Fruit fly (Drosophila melanogaster): Measurements from ENCODE around the gene CG3792.

CG3792 gene

dm6 chr2L:4976988-4977551, at the start of gene CG3792, which contains the start of gene Gmd:
Gene CG3792 (plus strand): TSS chr2L:4977312.
Gene Gmd (minus strand): TSS chr2L:4977023.
- no peak for TF ChIP-seq CG8478 (optimal IDR thresholded peaks at IDR 0.05)
- TF ChIP-seq CTCF (optimal IDR thresholded peaks at IDR 0.05), result no peak

dm6 chr2L:4928340-4928739, 48.8 kb upstream of the CG3792 start:
- TF ChIP-seq CG8478 (optimal IDR thresholded peaks at IDR 0.05) (no peak), CTCF (optimal IDR thresholded peaks at IDR 0.05) (no peak)

dm6 chr2L:4930541-4930940, 46.6 kb upstream of the CG3792 start:
- no peak for TF ChIP-seq CG8478 (optimal IDR thresholded peaks at IDR 0.05)
- TF ChIP-seq CTCF (optimal IDR thresholded peaks at IDR 0.05), result no peak

dm6 chr2L:4932284-4932683, 44.8 kb upstream of the CG3792 start, which contains the start of gene hoe1:
Gene hoe1 (minus strand): TSS chr2L:4932384.
- TF ChIP-seq CTCF (optimal IDR thresholded peaks at IDR 0.05), result no peak
- no peak for TF ChIP-seq CG8478 (optimal IDR thresholded peaks at IDR 0.05)

- TF ChIP-seq CG8478 (optimal IDR thresholded peaks at IDR 0.05) (no peak), CTCF (optimal IDR thresholded peaks at IDR 0.05) (no peak)
Observed at dm6 chr2L:4936325-4936869, 40.7 kb upstream of the CG3792 start, which contains the start of gene hoe2. Gene hoe2 (minus strand): TSS chr2L:4936450.

- TF ChIP-seq CTCF (optimal IDR thresholded peaks at IDR 0.05) (no peak), CG8478 (optimal IDR thresholded peaks at IDR 0.05) (no peak)
Observed at dm6 chr2L:4937060-4937459, 40.1 kb upstream of the CG3792 start, which contains the start of gene Sgs1. Gene Sgs1 (plus strand): TSS chr2L:4937409.

- no peak for TF ChIP-seq CTCF (optimal IDR thresholded peaks at IDR 0.05)
- no peak for TF ChIP-seq CG8478 (optimal IDR thresholded peaks at IDR 0.05)
Observed at dm6 chr2L:4942257-4942792, 34.8 kb upstream of the CG3792 start, which contains the start of gene synr. Gene synr (plus strand): TSS chr2L:4942742.

dm6 chr2L:4945300-4945699, 31.8 kb upstream of the CG3792 start, which contains the start of the genes mRpL24 and betaggt-I:
Gene mRpL24 (minus strand): TSS chr2L:4945361.
Gene betaggt-I (plus strand): TSS chr2L:4945579.
- TF ChIP-seq CTCF (optimal IDR thresholded peaks at IDR 0.05), result no peak
- no peak for TF ChIP-seq CG8478 (optimal IDR thresholded peaks at IDR 0.05)

dm6 chr2L:4949453-4950045, 27.6 kb upstream of the CG3792 start, which contains the start of gene jet:
Gene jet (minus strand): TSS chr2L:4949784.
- TF ChIP-seq CTCF (optimal IDR thresholded peaks at IDR 0.05) (peak in 1 of 2 experiments; percentile 41), CG8478 (optimal IDR thresholded peaks at IDR 0.05) (no peak)

- no peak for TF ChIP-seq CTCF (optimal IDR thresholded peaks at IDR 0.05)
- no peak for TF ChIP-seq CG8478 (optimal IDR thresholded peaks at IDR 0.05)
Observed at dm6 chr2L:4950667-4951066, 26.4 kb upstream of the CG3792 start, which contains the start of gene Jon25Biii. Gene Jon25Biii (minus strand): TSS chr2L:4950767.

dm6 chr2L:4953086-4953570, 24.0 kb upstream of the CG3792 start, which contains the start of gene Jon25Bii:
Gene Jon25Bii (minus strand): TSS chr2L:4953136.
- no peak for TF ChIP-seq CTCF (optimal IDR thresholded peaks at IDR 0.05)
- TF ChIP-seq CG8478 (optimal IDR thresholded peaks at IDR 0.05), result no peak

dm6 chr2L:4955094-4955823, 21.9 kb upstream of the CG3792 start, which contains the start of the genes Jon25Bi and Marcal1:
Gene Jon25Bi (minus strand): TSS chr2L:4955144.
Gene Marcal1 (plus strand): TSS chr2L:4955509.
- TF ChIP-seq CG8478 (optimal IDR thresholded peaks at IDR 0.05) (no peak), CTCF (optimal IDR thresholded peaks at IDR 0.05) (no peak)

dm6 chr2L:4958111-4958510, 19.0 kb upstream of the CG3792 start, which contains the start of gene CG34124:
Gene CG34124 (plus strand): TSS chr2L:4958411.
- TF ChIP-seq CTCF (optimal IDR thresholded peaks at IDR 0.05), result no peak
- no peak for TF ChIP-seq CG8478 (optimal IDR thresholded peaks at IDR 0.05)

- no peak for TF ChIP-seq CG8478 (optimal IDR thresholded peaks at IDR 0.05)
- TF ChIP-seq CTCF (optimal IDR thresholded peaks at IDR 0.05), result no peak
Observed at dm6 chr2L:4965420-4965819, 11.7 kb upstream of the CG3792 start, which contains the start of gene CG34125. Gene CG34125 (plus strand): TSS chr2L:4965673.

Data from S2 (cell line).